Worm (Caenorhabditis elegans) whole organism, L4 larva: Measurements from ENCODE around the gene mif-2.
"Not testable (repeated sequence)": the region's sequence is repeated elsewhere in the genome, so short reads cannot be mapped to it uniquely, and the experiment has no call there.

Experiments
- D1046.2 ChIP-seq: fragments of 200-800 bp; sonication (Bioruptor generic); IDR thresholded peaks from 2 replicates; pipeline ENCODE4 v1.3.6; 2022; ENCODE audit warnings: missing genetic modification characterization, missing compliant biosample characterization
- F44E2.7 ChIP-seq: fragments of 200-800 bp; sonication (Bioruptor generic); IDR thresholded peaks from 2 replicates; pipeline ENCODE4 v2.1.2; 2022; ENCODE audit warnings: missing genetic modification characterization, missing compliant biosample characterization
- R02D3.7 ChIP-seq: fragments of 150-350 bp; sonication (generic microtip); optimal IDR thresholded peaks from 3 replicates; lab custom pipeline; 2014; ENCODE audit warnings: missing biosample characterization, missing genetic modification characterization
- ZK337.2 ChIP-seq: fragments of 200-800 bp; sonication (Bioruptor generic); IDR thresholded peaks from 2 replicates; pipeline ENCODE4 v1.3.6; 2022; ENCODE audit warnings: missing genetic modification reagents, missing genetic modification characterization, missing compliant biosample characterization
- aha-1 ChIP-seq: fragments of 150-350 bp; peaks from one replicate; lab custom pipeline; 2014; ENCODE audit warnings: missing biosample characterization, missing genetic modification characterization
- ama-1 ChIP-seq: fragments of 150-350 bp; optimal IDR thresholded peaks from 2 replicates; lab custom pipeline; 2014; ENCODE audit warnings: inconsistent platforms, mixed read lengths
- arid-1 ChIP-seq: fragments of 200-800 bp; sonication (Bioruptor generic); conservative IDR thresholded peaks from 2 replicates; pipeline ENCODE4 v1.3.6; 2022; ENCODE audit warnings: missing genetic modification reagents, missing genetic modification characterization, missing compliant biosample characterization
- ceh-32 ChIP-seq: sonication (generic microtip); optimal IDR thresholded peaks from 2 replicates; lab custom pipeline; 2016; ENCODE audit warnings: mild to moderate bottlenecking, missing genetic modification characterization, missing compliant biosample characterization; ENCODE audit not compliant: poor library complexity
- ces-1 ChIP-seq: fragments of 150-350 bp; sonication (generic microtip); optimal IDR thresholded peaks from 4 replicates; lab custom pipeline; 2014; ENCODE audit warnings: missing biosample characterization, missing genetic modification reagents, missing genetic modification characterization
- daf-12 ChIP-seq: fragments of 150-350 bp; optimal IDR thresholded peaks from 2 replicates; lab custom pipeline; 2014; ENCODE audit warnings: missing biosample characterization, missing genetic modification reagents, missing genetic modification characterization
- daf-16 ChIP-seq, 3 experiments: sonication (generic microtip); optimal IDR thresholded peaks; 2 replicates each; lab custom pipeline; 2016 to 2017; ENCODE audit warnings: missing genetic modification characterization in 3 of 3, missing genetic modification reagents in 3 of 3, mild to moderate bottlenecking in 2 of 3, missing compliant biosample characterization in 2 of 3, missing biosample characterization in 1 of 3, moderate library complexity in 1 of 3
- daf-19 ChIP-seq: fragments of 200-800 bp; sonication (Bioruptor generic); conservative IDR thresholded peaks from 2 replicates; pipeline ENCODE4 v1.3.6; 2022; ENCODE audit warnings: missing genetic modification characterization, missing compliant biosample characterization
- dmd-6 ChIP-seq: fragments of 200-800 bp; sonication (Bioruptor generic); IDR thresholded peaks from 2 replicates; pipeline ENCODE4 v1.3.6; 2022; ENCODE audit warnings: missing genetic modification reagents, missing genetic modification characterization, missing compliant biosample characterization
- dve-1 ChIP-seq: sonication (generic microtip); optimal IDR thresholded peaks from 2 replicates; lab custom pipeline; 2017; ENCODE audit warnings: antibody characterized with exemption, mild to moderate bottlenecking, missing genetic modification characterization, missing compliant biosample characterization; ENCODE audit not compliant: insufficient read depth
- egl-43 ChIP-seq: fragments of 200-800 bp; sonication (Bioruptor generic); IDR thresholded peaks from 2 replicates; pipeline ENCODE4 v1.3.6; 2022; ENCODE audit warnings: missing genetic modification reagents, missing genetic modification characterization, missing compliant biosample characterization
- fos-1 ChIP-seq: fragments of 150-350 bp; optimal IDR thresholded peaks from 2 replicates; lab custom pipeline; 2014; ENCODE audit warnings: missing biosample characterization, missing genetic modification characterization
- hif-1 ChIP-seq, 2 experiments: sonication (generic microtip); optimal IDR thresholded peaks; 2 replicates each; lab custom pipeline; 2016 to 2017; ENCODE audit warnings: missing compliant biosample characterization in 2 of 2, missing genetic modification characterization in 2 of 2, missing genetic modification reagents in 2 of 2, missing genotype in 2 of 2, mild to moderate bottlenecking in 1 of 2
- hlh-11 ChIP-seq: fragments of 200-800 bp; sonication (Bioruptor generic); optimal IDR thresholded peaks from 2 replicates; lab custom pipeline; 2018; ENCODE audit warnings: mild to moderate bottlenecking, missing genetic modification characterization, missing compliant biosample characterization
- hlh-30 ChIP-seq: sonication (generic microtip); optimal IDR thresholded peaks from 2 replicates; lab custom pipeline; 2017; ENCODE audit warnings: antibody characterized with exemption, mild to moderate bottlenecking, missing genetic modification characterization, missing compliant biosample characterization; ENCODE audit not compliant: insufficient read depth
- lim-7 ChIP-seq: fragments of 200-800 bp; sonication (Bioruptor generic); IDR thresholded peaks from 2 replicates; pipeline ENCODE4 v1.3.6; 2022; ENCODE audit warnings: missing genetic modification characterization, missing compliant biosample characterization
- lin-1 ChIP-seq: fragments of 200-800 bp; sonication (Bioruptor generic); IDR thresholded peaks from 2 replicates; pipeline ENCODE4 v1.3.6; 2022; ENCODE audit warnings: missing genetic modification reagents, missing genetic modification characterization, missing compliant biosample characterization
- lin-15B ChIP-seq: fragments of 150-350 bp; sonication (generic microtip); optimal IDR thresholded peaks from 3 replicates; lab custom pipeline; 2014; ENCODE audit warnings: missing biosample characterization, missing genetic modification characterization
- lir-3 ChIP-seq: sonication (generic microtip); optimal IDR thresholded peaks from 2 replicates; lab custom pipeline; 2016; ENCODE audit warnings: mild to moderate bottlenecking, missing genetic modification characterization, missing compliant biosample characterization
- lsy-2 ChIP-seq, 2 experiments: fragments of 150-350 bp in 1 of 2; sonication (generic microtip) in 1 of 2; optimal IDR thresholded peaks; 2 replicates each; lab custom pipeline; 2014 to 2017; ENCODE audit warnings: missing biosample characterization in 2 of 2, missing genetic modification characterization in 2 of 2
- mep-1 ChIP-seq: fragments of 150-350 bp; sonication (generic microtip); optimal IDR thresholded peaks from 3 replicates; lab custom pipeline; 2014; ENCODE audit warnings: missing biosample characterization, missing genetic modification characterization
- mxl-3 ChIP-seq: fragments of 200-800 bp; sonication (Bioruptor generic); optimal IDR thresholded peaks from 2 replicates; lab custom pipeline; 2018; ENCODE audit warnings: mild to moderate bottlenecking, missing genetic modification characterization, missing compliant biosample characterization
- nhr-237 ChIP-seq: sonication (generic microtip); optimal IDR thresholded peaks from 2 replicates; lab custom pipeline; 2017; ENCODE audit warnings: missing biosample characterization, missing genetic modification characterization
- nhr-25 ChIP-seq: sonication (generic microtip); optimal IDR thresholded peaks from 2 replicates; lab custom pipeline; 2017; ENCODE audit warnings: missing genetic modification characterization, mild to moderate bottlenecking, missing compliant biosample characterization, antibody characterized with exemption, moderate library complexity, borderline replicate concordance; ENCODE audit not compliant: insufficient read depth
- nhr-28 ChIP-seq: fragments of 150-350 bp; optimal IDR thresholded peaks from 2 replicates; lab custom pipeline; 2014; ENCODE audit warnings: missing biosample characterization, missing genetic modification characterization
- nhr-41 ChIP-seq: fragments of 200-800 bp; sonication (Bioruptor generic); IDR thresholded peaks from 2 replicates; pipeline ENCODE4 v1.3.6; 2022; ENCODE audit warnings: missing genetic modification reagents, missing genetic modification characterization, missing compliant biosample characterization
- nhr-77 ChIP-seq: fragments of 150-350 bp; optimal IDR thresholded peaks from 2 replicates; lab custom pipeline; 2014; ENCODE audit warnings: missing biosample characterization, missing genetic modification characterization
- pha-4 ChIP-seq, 2 experiments: fragments of 150-350 bp in 1 of 2; fragments of 200-800 bp in 1 of 2; sonication (Bioruptor generic) in 1 of 2; IDR thresholded peaks in 1 of 2; optimal IDR thresholded peaks in 1 of 2; 2 replicates each; pipeline versions ENCODE4 v1.3.6 to Lab custom; 2014 to 2022; ENCODE audit warnings: missing genetic modification characterization in 2 of 2, missing genetic modification reagents in 2 of 2, missing biosample characterization in 1 of 2, missing compliant biosample characterization in 1 of 2
- php-3 ChIP-seq: fragments of 200-800 bp; sonication (Bioruptor generic); IDR thresholded peaks from 2 replicates; pipeline ENCODE4 v1.3.6; 2022; ENCODE audit warnings: missing genetic modification reagents, missing genetic modification characterization, missing compliant biosample characterization
- pqm-1 ChIP-seq: sonication (generic microtip); optimal IDR thresholded peaks from 2 replicates; lab custom pipeline; 2017; ENCODE audit warnings: missing biosample characterization, missing genetic modification characterization
- saeg-2 ChIP-seq: fragments of 200-800 bp; sonication (Bioruptor generic); IDR thresholded peaks from 2 replicates; pipeline ENCODE4 v1.3.6; 2022; ENCODE audit warnings: missing genetic modification reagents, missing genetic modification characterization, missing compliant biosample characterization
- snpc-1.2 ChIP-seq: fragments of 200-800 bp; sonication (Bioruptor generic); IDR thresholded peaks from 2 replicates; pipeline ENCODE4 v1.3.6; 2022; ENCODE audit warnings: missing genetic modification reagents, missing genetic modification characterization, missing compliant biosample characterization
- unc-62 ChIP-seq, 3 experiments: fragments of 150-350 bp in 1 of 3; sonication (generic microtip); optimal IDR thresholded peaks in 2 of 3; peaks in 1 of 3; 1 replicate in 1 of 3; 2 replicates in 2 of 3; lab custom pipeline; 2014 to 2017; ENCODE audit warnings: missing biosample characterization in 3 of 3, missing genetic modification characterization in 3 of 3, missing genetic modification reagents in 3 of 3, missing genotype in 1 of 3
- zip-11 ChIP-seq: fragments of 200-800 bp; sonication (Bioruptor generic); IDR thresholded peaks from 2 replicates; pipeline ENCODE4 v1.3.6; 2022; ENCODE audit warnings: missing genetic modification characterization, missing compliant biosample characterization
- ztf-7 ChIP-seq: fragments of 150-350 bp; optimal IDR thresholded peaks from 2 replicates; lab custom pipeline; 2014; ENCODE audit warnings: missing biosample characterization, missing genetic modification characterization

The mif-2 gene

DNA sequence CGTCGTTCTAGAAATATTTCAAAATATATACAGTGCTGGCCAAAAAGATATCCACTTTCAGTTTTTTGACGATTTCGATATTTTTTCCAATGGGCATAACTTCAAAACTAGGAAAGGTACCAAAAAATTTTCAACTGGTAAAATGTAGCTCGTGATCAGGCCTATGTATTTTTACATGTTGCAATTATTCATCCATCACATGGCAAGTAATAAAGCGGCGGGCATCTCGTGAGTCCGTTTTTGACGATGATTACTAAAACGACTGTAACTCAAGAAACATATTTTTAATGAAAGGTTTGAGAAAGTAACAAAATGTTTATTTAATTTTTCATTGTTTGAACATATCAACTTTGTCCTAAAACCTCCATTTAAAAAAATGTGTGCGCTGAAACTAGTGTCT is 41.8 kb upstream of the mif-2 start, which contains the start of gene F10C2.3:
Gene F10C2.3, plus strand, starts transcription at position 301 of the 400 bp plus-strand sequence.
- not testable (repeated sequence) for TF ChIP-seq daf-16 (GFP tag; optimal IDR thresholded peaks at IDR 0.05; lab: Kevin White, UChicago); daf-16 (tag; optimal IDR thresholded peaks at IDR 0.05; lab: Kevin White, UChicago); hlh-11; ceh-32 (tag; lab: Kevin White, UChicago)

DNA sequence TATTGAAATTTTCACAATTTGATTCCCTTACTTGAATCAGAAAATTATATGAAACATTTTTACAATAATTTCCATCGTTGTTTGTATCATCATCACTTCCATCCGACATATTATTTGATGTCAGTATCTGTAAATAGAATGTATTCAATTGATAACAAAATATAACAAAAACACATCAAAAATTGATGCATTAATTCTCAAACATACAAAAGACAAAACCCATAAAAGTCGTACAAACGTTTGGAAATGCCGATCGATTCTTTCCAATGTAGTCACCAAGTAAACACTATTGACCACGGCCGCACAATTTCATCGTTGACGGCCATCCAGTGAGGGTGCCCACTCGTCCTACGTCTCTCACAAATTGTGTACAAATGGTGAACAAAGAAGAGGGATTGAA is 35.0 kb upstream of the mif-2 start, which contains the start of gene add-2:
Gene add-2, minus strand, starts transcription at position 109 of the 400 bp plus-strand sequence.
- TF ChIP-seq dmd-6 (GFP tag; lab: Robert Waterston, UW) (peak; percentile 34; the same call in 1 of the 2 replicates), unc-62 (GFP tag; optimal IDR thresholded peaks at IDR 0.05 in 1 of 2; lab: Kevin White, UChicago) (peak in 1 of 2 experiments; percentile 6), unc-62 (tag; optimal IDR thresholded peaks at IDR 0.05; lab: Kevin White, UChicago) (no peak), dve-1 (tag; lab: Kevin White, UChicago) (peak; percentile 43), pqm-1 (tag; lab: Kevin White, UChicago) (peak; percentile 14), nhr-77 (tag; lab: Kevin White, UChicago) (peak; percentile 31), hlh-11 (peak; percentile 29), daf-16 (GFP tag; optimal IDR thresholded peaks at IDR 0.05; lab: Kevin White, UChicago) (no peak), daf-16 (tag; optimal IDR thresholded peaks at IDR 0.05; lab: Kevin White, UChicago) (peak; percentile 87), php-3 (GFP tag; lab: Robert Waterston, UW) (peak; percentile 81), ztf-7 (tag; lab: Kevin White, UChicago) (no peak), snpc-1.2 (GFP tag; lab: Robert Waterston, UW) (no peak), hif-1 (tag; optimal IDR thresholded peaks at IDR 0.05; lab: Kevin White, UChicago) (no peak)

DNA sequence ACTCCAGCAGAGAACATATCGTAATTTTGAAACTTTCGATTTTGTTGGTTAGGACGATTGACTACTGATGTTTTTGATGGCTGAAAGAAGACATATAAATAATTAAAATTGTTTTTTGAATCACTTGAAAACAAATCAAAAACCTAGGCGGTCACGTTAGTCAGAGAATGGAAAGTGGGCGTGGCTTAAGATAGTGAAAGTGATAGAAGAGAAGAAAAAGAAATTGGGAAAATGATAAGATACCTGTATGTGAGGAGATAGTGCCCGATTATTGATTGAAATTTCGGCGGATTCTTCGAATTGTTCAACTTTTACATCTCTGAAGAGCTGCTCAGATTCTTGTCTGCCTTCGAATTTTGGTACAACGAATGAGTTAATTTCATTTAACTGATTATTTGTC is 33.4 kb upstream of the mif-2 start:
- TF ChIP-seq nhr-237 (tag; lab: Kevin White, UChicago) (no peak), hlh-11 (no peak), ZK337.2 (no peak), unc-62 (GFP tag; optimal IDR thresholded peaks at IDR 0.05 in 1 of 2; lab: Kevin White, UChicago) (peak in 1 of 2 experiments; percentile 76), unc-62 (tag; optimal IDR thresholded peaks at IDR 0.05; lab: Kevin White, UChicago) (no peak), F44E2.7 (GFP tag; lab: Robert Waterston, UW) (no peak), daf-19 (no peak), nhr-28 (tag; lab: Kevin White, UChicago) (peak; percentile 61), hlh-30 (tag; lab: Kevin White, UChicago) (peak; percentile 5)

ce11 chrV:12006495-12006894 is 28.2 kb upstream of the mif-2 start, which contains the start of gene F57F5.3:
TSS of gene F57F5.3 (minus strand) at chrV:12006595.
- TF ChIP-seq daf-12 (tag; lab: Kevin White, UChicago), result no peak
- TF ChIP-seq saeg-2 (GFP tag; lab: Robert Waterston, UW), result no peak
- TF ChIP-seq mxl-3 (GFP tag; lab: Kevin White, UChicago), result no peak
- TF ChIP-seq zip-11 (GFP tag; lab: Robert Waterston, UW), result no peak

DNA sequence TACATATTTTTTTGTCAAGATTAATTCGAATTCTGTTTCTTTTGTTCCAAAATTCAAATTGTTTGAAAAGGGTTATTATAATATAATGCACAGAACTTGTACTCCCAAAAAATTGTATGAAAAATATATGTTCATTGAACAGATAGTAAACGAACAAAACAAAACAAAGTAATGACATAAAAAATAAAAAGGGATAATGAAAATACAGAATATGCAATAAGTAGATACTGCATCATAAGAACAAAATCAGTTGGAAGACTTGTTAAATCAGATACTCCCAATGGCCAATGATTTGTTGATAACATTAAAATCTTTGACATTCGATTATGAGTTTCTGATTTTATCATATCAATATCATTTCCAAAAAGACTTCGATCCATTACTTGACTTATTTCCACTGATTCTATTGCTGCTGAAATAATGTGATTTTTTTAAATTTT is 26.3 kb upstream of the mif-2 start:
- TF ChIP-seq lir-3 (tag; lab: Kevin White, UChicago), result no peak
- no peak for TF ChIP-seq ama-1
- no peak for TF ChIP-seq lin-15B (tag; lab: Kevin White, UChicago)
- TF ChIP-seq fos-1, result peak; percentile 55
- TF ChIP-seq arid-1, result 0 out of 2 replicates have a peak, but pooled peaks have one; percentile 37
- TF ChIP-seq nhr-77 (tag; lab: Kevin White, UChicago), result peak; percentile 96
- no peak for TF ChIP-seq D1046.2 (GFP tag; lab: Robert Waterston, UW)
- no peak for TF ChIP-seq nhr-25
- peak; percentile 32 for TF ChIP-seq R02D3.7 (tag; lab: Kevin White, UChicago)
- no peak for TF ChIP-seq lin-1 (GFP tag; lab: Robert Waterston, UW)
- TF ChIP-seq pqm-1 (tag; lab: Kevin White, UChicago), result no peak
- peak in 1 of 2 experiments; percentile 91 for TF ChIP-seq unc-62 (GFP tag; optimal IDR thresholded peaks at IDR 0.05 in 1 of 2; lab: Kevin White, UChicago)
- no peak for TF ChIP-seq unc-62 (tag; optimal IDR thresholded peaks at IDR 0.05; lab: Kevin White, UChicago)
- 0 out of 2 replicates have a peak, but pooled peaks have one; percentile 17 for TF ChIP-seq lim-7 (GFP tag; lab: Robert Waterston, UW)
- no peak for TF ChIP-seq nhr-41 (GFP tag; lab: Robert Waterston, UW)
- TF ChIP-seq ces-1, result no peak
- TF ChIP-seq pha-4 (GFP tag; IDR thresholded peaks at IDR 0.05; lab: Robert Waterston, UW), result 0 out of 2 replicates have a peak, but pooled peaks have one; percentile 36
- TF ChIP-seq pha-4 (tag; optimal IDR thresholded peaks at IDR 0.05; lab: Kevin White, UChicago), result no peak
- peak; percentile 32 for TF ChIP-seq aha-1 (tag; lab: Kevin White, UChicago)
- no peak for TF ChIP-seq egl-43 (GFP tag; lab: Robert Waterston, UW)
- peak in 1 of 2 experiments; percentile 16 for TF ChIP-seq lsy-2 (tag; optimal IDR thresholded peaks at IDR 0.05; lab: Kevin White, UChicago)
- TF ChIP-seq mep-1, result peak; percentile 41
